Worm (Caenorhabditis elegans) whole organism, L3 larva: ENCODE measurements around the gene clec-143.

ENCODE experiments used
- R02D3.7 ChIP-seq: fragments of 150-350 bp; optimal IDR thresholded peaks from 2 replicates; lab custom pipeline; 2014; ENCODE audit warnings: missing biosample characterization, missing genetic modification characterization
- ZK546.5 ChIP-seq: sonication (generic microtip); optimal IDR thresholded peaks from 2 replicates; lab custom pipeline; 2017; ENCODE audit warnings: missing biosample characterization, missing genetic modification characterization
- aly-2 ChIP-seq: fragments of 150-350 bp; optimal IDR thresholded peaks from 2 replicates; lab custom pipeline; 2014; ENCODE audit warnings: missing biosample characterization, missing genetic modification characterization
- ama-1 ChIP-seq: fragments of 150-350 bp; optimal IDR thresholded peaks from 2 replicates; lab custom pipeline; 2018
- ceh-16 ChIP-seq: sonication (generic microtip); optimal IDR thresholded peaks from 2 replicates; lab custom pipeline; 2017; ENCODE audit warnings: missing biosample characterization, missing genetic modification characterization
- ceh-28 ChIP-seq: fragments of 150-350 bp; optimal IDR thresholded peaks from 2 replicates; lab custom pipeline; 2014; ENCODE audit warnings: missing biosample characterization, missing genetic modification reagents, missing genetic modification characterization
- ceh-82 ChIP-seq: fragments of 150-350 bp; optimal IDR thresholded peaks from 2 replicates; lab custom pipeline; 2014; ENCODE audit warnings: missing biosample characterization, missing genetic modification characterization
- ceh-9 ChIP-seq: sonication (generic microtip); optimal IDR thresholded peaks from 2 replicates; lab custom pipeline; 2018; ENCODE audit warnings: missing biosample characterization, missing genetic modification characterization
- daf-12 ChIP-seq: fragments of 150-350 bp; optimal IDR thresholded peaks from 2 replicates; lab custom pipeline; 2014; ENCODE audit warnings: missing biosample characterization, missing genetic modification reagents, missing genetic modification characterization
- egl-27 ChIP-seq: sonication (generic microtip); optimal IDR thresholded peaks from 4 replicates; lab custom pipeline; 2017; ENCODE audit warnings: missing biosample characterization, missing genetic modification reagents, missing genetic modification characterization
- egl-5 ChIP-seq: fragments of 150-350 bp; optimal IDR thresholded peaks from 2 replicates; lab custom pipeline; 2017; ENCODE audit warnings: missing biosample characterization, missing genetic modification reagents, missing genetic modification characterization, inconsistent platforms
- elt-1 ChIP-seq: fragments of 150-350 bp; optimal IDR thresholded peaks from 2 replicates; lab custom pipeline; 2014; ENCODE audit warnings: missing biosample characterization, missing genetic modification characterization
- elt-2 ChIP-seq: sonication (generic microtip); optimal IDR thresholded peaks from 2 replicates; lab custom pipeline; 2016; ENCODE audit warnings: missing genetic modification reagents, mild to moderate bottlenecking, missing genetic modification characterization, missing compliant biosample characterization
- elt-3 ChIP-seq, 3 experiments: fragments of 150-350 bp in 1 of 3; sonication (generic microtip) in 2 of 3; optimal IDR thresholded peaks; 2 replicates in 2 of 3; 4 replicates in 1 of 3; lab custom pipeline; 2014 to 2017; ENCODE audit warnings: missing biosample characterization in 3 of 3, missing genetic modification characterization in 3 of 3
- eor-1 ChIP-seq, 2 experiments: fragments of 150-350 bp; optimal IDR thresholded peaks; 2 replicates each; lab custom pipeline; 2014 to 2018; ENCODE audit warnings: missing biosample characterization in 2 of 2, missing genetic modification characterization in 2 of 2
- fkh-10 ChIP-seq: sonication (generic microtip); optimal IDR thresholded peaks from 2 replicates; lab custom pipeline; 2017; ENCODE audit warnings: missing biosample characterization, missing genetic modification reagents, missing genetic modification characterization
- fkh-2 ChIP-seq: fragments of 150-350 bp; optimal IDR thresholded peaks from 2 replicates; lab custom pipeline; 2014; ENCODE audit warnings: missing biosample characterization, missing genetic modification reagents, missing genetic modification characterization
- fos-1 ChIP-seq: fragments of 150-350 bp; optimal IDR thresholded peaks from 2 replicates; lab custom pipeline; 2014; ENCODE audit warnings: missing biosample characterization, missing genetic modification characterization
- hmg-11 ChIP-seq: sonication (generic microtip); optimal IDR thresholded peaks from 2 replicates; lab custom pipeline; 2016; ENCODE audit warnings: missing genetic modification characterization, missing compliant biosample characterization
- jun-1 ChIP-seq: fragments of 150-350 bp; optimal IDR thresholded peaks from 2 replicates; lab custom pipeline; 2014; ENCODE audit warnings: missing biosample characterization, missing genetic modification reagents, missing genetic modification characterization
- lin-15B ChIP-seq: fragments of 150-350 bp; optimal IDR thresholded peaks from 2 replicates; lab custom pipeline; 2014; ENCODE audit warnings: missing biosample characterization, missing genetic modification characterization
- lin-39 ChIP-seq: fragments of 150-350 bp; optimal IDR thresholded peaks from 2 replicates; lab custom pipeline; 2018; ENCODE audit warnings: missing biosample characterization, missing genetic modification reagents, missing genetic modification characterization
- lsy-12 ChIP-seq: sonication (generic microtip); optimal IDR thresholded peaks from 2 replicates; lab custom pipeline; 2016; ENCODE audit warnings: mild to moderate bottlenecking, missing genetic modification characterization, missing compliant biosample characterization
- mdl-1 ChIP-seq: fragments of 150-350 bp; optimal IDR thresholded peaks from 2 replicates; lab custom pipeline; 2014; ENCODE audit warnings: missing biosample characterization, missing genetic modification characterization
- mml-1 ChIP-seq: fragments of 150-350 bp; sonication (generic microtip); optimal IDR thresholded peaks from 3 replicates; lab custom pipeline; 2014; ENCODE audit warnings: missing biosample characterization, missing genetic modification characterization
- nfya-1 ChIP-seq: sonication (generic microtip); optimal IDR thresholded peaks from 2 replicates; lab custom pipeline; 2017; ENCODE audit warnings: missing genetic modification characterization, mild to moderate bottlenecking, missing compliant biosample characterization, antibody characterized with exemption, moderate library complexity; ENCODE audit not compliant: insufficient read depth
- nhr-11 ChIP-seq: fragments of 150-350 bp; optimal IDR thresholded peaks from 2 replicates; lab custom pipeline; 2014; ENCODE audit warnings: missing biosample characterization, missing genetic modification characterization
- nhr-12 ChIP-seq: fragments of 150-350 bp; optimal IDR thresholded peaks from 2 replicates; lab custom pipeline; 2014; ENCODE audit warnings: missing biosample characterization, missing genetic modification characterization
- nhr-23 ChIP-seq: fragments of 150-350 bp; optimal IDR thresholded peaks from 2 replicates; lab custom pipeline; 2014; ENCODE audit warnings: missing biosample characterization, missing genetic modification reagents, missing genetic modification characterization
- nhr-237 ChIP-seq: fragments of 150-350 bp; optimal IDR thresholded peaks from 2 replicates; lab custom pipeline; 2014; ENCODE audit warnings: missing biosample characterization, missing genetic modification characterization
- nhr-25 ChIP-seq: sonication (generic microtip); optimal IDR thresholded peaks from 2 replicates; lab custom pipeline; 2017; ENCODE audit warnings: missing biosample characterization, missing genetic modification characterization
- nhr-28 ChIP-seq: fragments of 150-350 bp; optimal IDR thresholded peaks from 2 replicates; lab custom pipeline; 2014; ENCODE audit warnings: missing biosample characterization, missing genetic modification characterization
- nhr-43 ChIP-seq: sonication (generic microtip); optimal IDR thresholded peaks from 2 replicates; lab custom pipeline; 2016; ENCODE audit warnings: mild to moderate bottlenecking, missing genetic modification characterization, missing compliant biosample characterization; ENCODE audit not compliant: poor library complexity, severe bottlenecking
- nhr-67 ChIP-seq: fragments of 150-350 bp; optimal IDR thresholded peaks from 2 replicates; lab custom pipeline; 2014; ENCODE audit warnings: missing biosample characterization, missing genetic modification characterization
- nhr-76 ChIP-seq: fragments of 150-350 bp; sonication (generic microtip); optimal IDR thresholded peaks from 5 replicates; lab custom pipeline; 2014; ENCODE audit warnings: missing biosample characterization, missing genetic modification characterization
- pha-4 ChIP-seq: fragments of 150-350 bp; optimal IDR thresholded peaks from 2 replicates; lab custom pipeline; 2014; ENCODE audit warnings: missing biosample characterization, missing genetic modification reagents, missing genetic modification characterization
- pqm-1 ChIP-seq: fragments of 150-350 bp; optimal IDR thresholded peaks from 2 replicates; lab custom pipeline; 2017; ENCODE audit warnings: missing biosample characterization, missing genetic modification characterization, inconsistent platforms
- skn-1 ChIP-seq: fragments of 150-350 bp; optimal IDR thresholded peaks from 2 replicates; lab custom pipeline; 2014; ENCODE audit warnings: missing biosample characterization, missing genetic modification characterization
- snpc-4 ChIP-seq: fragments of 150-350 bp; optimal IDR thresholded peaks from 2 replicates; lab custom pipeline; 2014; ENCODE audit warnings: missing biosample characterization, missing genetic modification characterization
- tbx-2 ChIP-seq: sonication (generic microtip); optimal IDR thresholded peaks from 2 replicates; lab custom pipeline; 2016; ENCODE audit warnings: mild to moderate bottlenecking, missing genetic modification characterization, missing compliant biosample characterization
- unc-39 ChIP-seq: sonication (generic microtip); optimal IDR thresholded peaks from 4 replicates; lab custom pipeline; 2017; ENCODE audit warnings: missing biosample characterization, missing genetic modification characterization
- unc-62 ChIP-seq: fragments of 150-350 bp; sonication (generic microtip); optimal IDR thresholded peaks from 4 replicates; lab custom pipeline; 2014; ENCODE audit warnings: missing biosample characterization, missing genetic modification reagents, missing genetic modification characterization
- zag-1 ChIP-seq: fragments of 150-350 bp; optimal IDR thresholded peaks from 2 replicates; lab custom pipeline; 2014; ENCODE audit warnings: missing biosample characterization, missing genetic modification characterization
- ztf-11 ChIP-seq: fragments of 150-350 bp; optimal IDR thresholded peaks from 2 replicates; lab custom pipeline; 2014; ENCODE audit warnings: missing biosample characterization, missing genetic modification characterization
- ztf-4 ChIP-seq: fragments of 150-350 bp; optimal IDR thresholded peaks from 2 replicates; lab custom pipeline; 2014; ENCODE audit warnings: missing biosample characterization, missing genetic modification characterization

clec-143 gene

ce11 chrII:10501578-10501977 lies 31.5 kb upstream of the clec-143 start:
- TF ChIP-seq hmg-11 (tag; lab: Kevin White, UChicago), result peak; percentile 51
- no peak for TF ChIP-seq unc-39 (tag; lab: Kevin White, UChicago)
- TF ChIP-seq ztf-4 (tag; lab: Kevin White, UChicago), result no peak
- no peak for TF ChIP-seq ztf-11
- TF ChIP-seq R02D3.7 (tag; lab: Kevin White, UChicago), result peak; percentile 22
- TF ChIP-seq nhr-25 (tag; lab: Kevin White, UChicago), result peak; percentile 83
- no peak for TF ChIP-seq elt-3 (tag; optimal IDR thresholded peaks at IDR 0.05; lab: Kevin White, UChicago)
- peak; percentile 51 for TF ChIP-seq egl-5
- peak; percentile 69 for TF ChIP-seq skn-1 (tag; lab: Kevin White, UChicago)
- TF ChIP-seq nhr-76 (tag; lab: Kevin White, UChicago), result no peak
- no peak for TF ChIP-seq ceh-82 (tag; lab: Kevin White, UChicago)
- no peak for TF ChIP-seq ceh-16 (tag; lab: Kevin White, UChicago)
- TF ChIP-seq ZK546.5, result no peak
- no peak for TF ChIP-seq nhr-11 (tag; lab: Kevin White, UChicago)
- peak; percentile 9 for TF ChIP-seq pha-4 (tag; lab: Kevin White, UChicago)
- peak; percentile 59 for TF ChIP-seq elt-1 (tag; lab: Kevin White, UChicago)
- TF ChIP-seq nhr-23 (tag; lab: Kevin White, UChicago), result peak; percentile 55
- TF ChIP-seq unc-62, result peak; percentile 77
- no peak for TF ChIP-seq snpc-4 (tag; lab: Kevin White, UChicago)
- peak; percentile 39 for TF ChIP-seq mdl-1 (tag; lab: Kevin White, UChicago)
- TF ChIP-seq lin-15B (tag; lab: Kevin White, UChicago), result peak; percentile 52
- no peak for TF ChIP-seq zag-1 (tag; lab: Kevin White, UChicago)
- TF ChIP-seq daf-12 (tag; lab: Kevin White, UChicago), result no peak
- TF ChIP-seq ceh-9 (tag; lab: Kevin White, UChicago), result no peak
- TF ChIP-seq tbx-2 (tag; lab: Kevin White, UChicago), result no peak
- TF ChIP-seq jun-1 (tag; lab: Kevin White, UChicago), result no peak
- no peak for TF ChIP-seq eor-1 (tag; optimal IDR thresholded peaks at IDR 0.05; lab: Kevin White, UChicago)
- TF ChIP-seq fkh-2 (tag; lab: Kevin White, UChicago), result no peak
- TF ChIP-seq fkh-10 (GFP tag; lab: Kevin White, UChicago), result no peak
- TF ChIP-seq lsy-12 (tag; lab: Kevin White, UChicago), result peak; percentile 46
- peak; percentile 50 for TF ChIP-seq lin-39 (tag; lab: Kevin White, UChicago)
- no peak for TF ChIP-seq mml-1
- TF ChIP-seq nhr-67 (tag; lab: Kevin White, UChicago), result no peak
- peak; percentile 38 for TF ChIP-seq pqm-1 (tag; lab: Kevin White, UChicago)
- TF ChIP-seq nhr-43 (tag; lab: Kevin White, UChicago), result peak; percentile 74
- TF ChIP-seq nhr-237 (tag; lab: Kevin White, UChicago), result no peak
- peak; percentile 67 for TF ChIP-seq ama-1 (lab: Kevin White, UChicago)
- no peak for TF ChIP-seq nhr-12 (tag; lab: Kevin White, UChicago)
- TF ChIP-seq elt-2 (tag; lab: Kevin White, UChicago), result no peak
- TF ChIP-seq ceh-28 (tag; lab: Kevin White, UChicago), result peak; percentile 30
- no peak for TF ChIP-seq egl-27 (tag; lab: Kevin White, UChicago)
- TF ChIP-seq nfya-1, result peak; percentile 79

- TF ChIP-seq jun-1 (tag; lab: Kevin White, UChicago) (no peak), nhr-25 (tag; lab: Kevin White, UChicago) (peak; percentile 76), aly-2 (tag; lab: Kevin White, UChicago) (no peak), egl-5 (no peak), ceh-9 (tag; lab: Kevin White, UChicago) (no peak), zag-1 (tag; lab: Kevin White, UChicago) (no peak), fos-1 (tag; lab: Kevin White, UChicago) (no peak), nhr-76 (tag; lab: Kevin White, UChicago) (no peak), nhr-28 (no peak), nhr-23 (tag; lab: Kevin White, UChicago) (peak; percentile 82), ceh-28 (tag; lab: Kevin White, UChicago) (no peak), ama-1 (lab: Kevin White, UChicago) (no peak), elt-1 (tag; lab: Kevin White, UChicago) (no peak), tbx-2 (tag; lab: Kevin White, UChicago) (no peak), mml-1 (no peak), nfya-1 (no peak), elt-3 (tag; optimal IDR thresholded peaks at IDR 0.05; lab: Kevin White, UChicago) (peak in 1 of 3 experiments; percentile 16)
Observed at ce11 chrII:10500674-10501073, 30.6 kb upstream of the clec-143 start.
